Worm (Caenorhabditis elegans) whole organism, young adult: ENCODE data around the gene sri-72.

Source experiments
- C17E4.6 ChIP-seq: fragments of 200-800 bp; sonication (Bioruptor generic); IDR thresholded peaks from 2 replicates; pipeline ENCODE4 v1.3.6; 2022; ENCODE audit warnings: missing genetic modification reagents, missing genetic modification characterization, missing compliant biosample characterization
- F37B4.10 ChIP-seq: fragments of 200-800 bp; sonication (Bioruptor generic); IDR thresholded peaks from 2 replicates; pipeline ENCODE4 v1.3.6; 2022; ENCODE audit warnings: missing genetic modification characterization, missing compliant biosample characterization
- F55B11.4 ChIP-seq: sonication (generic microtip); optimal IDR thresholded peaks from 2 replicates; lab custom pipeline; 2016; ENCODE audit warnings: missing compliant biosample characterization, missing genetic modification characterization, borderline replicate concordance; ENCODE audit not compliant: insufficient read depth
- F57A8.1 ChIP-seq: fragments of 200-800 bp; sonication (Bioruptor generic); optimal IDR thresholded peaks from 2 replicates; lab custom pipeline; 2018; ENCODE audit warnings: mild to moderate bottlenecking, missing genetic modification characterization, moderate library complexity, missing compliant biosample characterization
- K11D2.4 ChIP-seq: fragments of 200-800 bp; sonication (Bioruptor generic); IDR thresholded peaks from 2 replicates; pipeline ENCODE4 v1.3.6; 2022; ENCODE audit warnings: missing genetic modification reagents, missing genetic modification characterization, missing compliant biosample characterization
- Y56A3A.18 ChIP-seq: fragments of 200-800 bp; sonication (Bioruptor generic); IDR thresholded peaks from 2 replicates; pipeline ENCODE4 v1.3.6; 2022; ENCODE audit warnings: missing genetic modification reagents, missing genetic modification characterization, missing compliant biosample characterization
- atf-7 ChIP-seq: sonication (generic microtip); optimal IDR thresholded peaks from 2 replicates; lab custom pipeline; 2017; ENCODE audit warnings: mild to moderate bottlenecking, missing genetic modification characterization, missing compliant biosample characterization
- athp-1 ChIP-seq: sonication (generic microtip); optimal IDR thresholded peaks from 2 replicates; lab custom pipeline; 2017; ENCODE audit warnings: mild to moderate bottlenecking, missing genetic modification characterization, missing compliant biosample characterization
- attf-6 ChIP-seq: fragments of 200-800 bp; sonication (Bioruptor generic); IDR thresholded peaks from 2 replicates; pipeline ENCODE4 v1.3.6; 2022; ENCODE audit warnings: missing genetic modification reagents, missing genetic modification characterization, missing compliant biosample characterization
- bed-2 ChIP-seq: fragments of 200-800 bp; sonication (Bioruptor generic); IDR thresholded peaks from 2 replicates; pipeline ENCODE4 v1.3.6; 2022; ENCODE audit warnings: missing genetic modification reagents, missing genetic modification characterization, missing compliant biosample characterization
- ceh-100 ChIP-seq: fragments of 200-800 bp; sonication (Bioruptor generic); IDR thresholded peaks from 2 replicates; pipeline ENCODE4 v1.3.6; 2022; ENCODE audit warnings: missing genetic modification reagents, missing genetic modification characterization, missing compliant biosample characterization
- ceh-27 ChIP-seq: fragments of 200-800 bp; sonication (Bioruptor generic); optimal IDR thresholded peaks from 2 replicates; lab custom pipeline; 2018; ENCODE audit warnings: mild to moderate bottlenecking, missing genetic modification characterization, moderate library complexity, missing compliant biosample characterization
- ceh-91 ChIP-seq: fragments of 200-800 bp; sonication (Bioruptor generic); IDR thresholded peaks from 2 replicates; pipeline ENCODE4 v1.3.6; 2022; ENCODE audit warnings: missing genetic modification reagents, missing genetic modification characterization, missing compliant biosample characterization
- die-1 ChIP-seq: sonication (generic microtip); optimal IDR thresholded peaks from 2 replicates; lab custom pipeline; 2016; ENCODE audit warnings: missing genotype, mild to moderate bottlenecking, missing genetic modification characterization, missing compliant biosample characterization
- egrh-3 ChIP-seq: fragments of 200-800 bp; sonication (Bioruptor generic); IDR thresholded peaks from 2 replicates; pipeline ENCODE4 v1.3.6; 2022; ENCODE audit warnings: missing genetic modification reagents, missing genetic modification characterization, missing compliant biosample characterization
- hlh-26 ChIP-seq: fragments of 200-800 bp; sonication (Bioruptor generic); conservative IDR thresholded peaks from 2 replicates; pipeline ENCODE4 v1.3.6; 2022; ENCODE audit warnings: missing genetic modification reagents, missing genetic modification characterization, missing compliant biosample characterization
- hmg-20 ChIP-seq: fragments of 200-800 bp; sonication (Bioruptor generic); IDR thresholded peaks from 2 replicates; pipeline ENCODE4 v1.3.6; 2022; ENCODE audit warnings: missing genetic modification reagents, missing genetic modification characterization, missing compliant biosample characterization
- hsf-1 ChIP-seq: fragments of 200-800 bp; sonication (Bioruptor generic); IDR thresholded peaks from 2 replicates; pipeline ENCODE4 v1.3.6; 2022; ENCODE audit warnings: missing genetic modification reagents, missing genetic modification characterization, missing compliant biosample characterization
- lag-1 ChIP-seq: fragments of 200-800 bp; sonication (Bioruptor generic); IDR thresholded peaks from 2 replicates; pipeline ENCODE4 v1.3.6; 2022; ENCODE audit warnings: missing genetic modification reagents, missing genetic modification characterization, missing compliant biosample characterization
- lir-1 ChIP-seq: fragments of 200-800 bp; sonication (Bioruptor generic); conservative IDR thresholded peaks from 2 replicates; pipeline ENCODE4 v1.3.6; 2022; ENCODE audit warnings: missing genetic modification reagents, missing genetic modification characterization, missing compliant biosample characterization
- madf-3 ChIP-seq: fragments of 200-800 bp; sonication (Bioruptor generic); IDR thresholded peaks from 2 replicates; pipeline ENCODE4 v1.3.6; 2022; ENCODE audit warnings: missing genetic modification reagents, missing genetic modification characterization, missing compliant biosample characterization
- mel-28 ChIP-seq: sonication (generic microtip); optimal IDR thresholded peaks from 2 replicates; lab custom pipeline; 2016; ENCODE audit warnings: borderline replicate concordance, mild to moderate bottlenecking, missing genetic modification characterization, missing compliant biosample characterization
- mxl-1 ChIP-seq: sonication (generic microtip); optimal IDR thresholded peaks from 2 replicates; lab custom pipeline; 2016; ENCODE audit warnings: missing genetic modification characterization, missing compliant biosample characterization
- nfyb-1 ChIP-seq: fragments of 200-800 bp; sonication (Bioruptor generic); IDR thresholded peaks from 2 replicates; pipeline ENCODE4 v1.3.6; 2022; ENCODE audit warnings: missing genetic modification reagents, missing genetic modification characterization, missing compliant biosample characterization
- nhr-27 ChIP-seq: fragments of 200-800 bp; sonication (Bioruptor generic); optimal IDR thresholded peaks from 2 replicates; lab custom pipeline; 2018; ENCODE audit warnings: mild to moderate bottlenecking, missing genetic modification characterization, moderate library complexity, missing compliant biosample characterization
- nhr-90 ChIP-seq: sonication (generic microtip); optimal IDR thresholded peaks from 2 replicates; lab custom pipeline; 2016; ENCODE audit warnings: missing genotype, mild to moderate bottlenecking, missing genetic modification characterization, missing compliant biosample characterization
- repo-1 ChIP-seq: sonication (generic microtip); optimal IDR thresholded peaks from 2 replicates; lab custom pipeline; 2017; ENCODE audit warnings: mild to moderate bottlenecking, missing genetic modification characterization, missing compliant biosample characterization
- snpc-1.1 ChIP-seq: sonication (generic microtip); optimal IDR thresholded peaks from 2 replicates; lab custom pipeline; 2017; ENCODE audit warnings: missing genetic modification characterization, mild to moderate bottlenecking, missing compliant biosample characterization, antibody characterized with exemption, moderate library complexity, missing genotype, missing genetic modification reagents; ENCODE audit not compliant: insufficient read depth
- snpc-3.4 ChIP-seq: sonication (generic microtip); optimal IDR thresholded peaks from 2 replicates; lab custom pipeline; 2017; ENCODE audit warnings: missing genetic modification characterization, mild to moderate bottlenecking, missing compliant biosample characterization, antibody characterized with exemption, moderate library complexity, missing genotype, missing genetic modification reagents
- snpc-4 ChIP-seq, 5 experiments: fragments of 150-350 bp in 1 of 5; sonication (generic microtip) in 4 of 5; optimal IDR thresholded peaks; 2 replicates each; lab custom pipeline; 2014 to 2018; ENCODE audit warnings: missing genetic modification characterization in 5 of 5, missing biosample characterization in 3 of 5, antibody characterized with exemption in 2 of 5, mild to moderate bottlenecking in 2 of 5, missing compliant biosample characterization in 2 of 5, missing genotype in 2 of 5, moderate library complexity in 2 of 5, missing genetic modification reagents in 1 of 5
- somi-1 ChIP-seq: fragments of 200-800 bp; sonication (Bioruptor generic); optimal IDR thresholded peaks from 2 replicates; lab custom pipeline; 2018; ENCODE audit warnings: mild to moderate bottlenecking, missing genetic modification characterization, missing compliant biosample characterization
- tlf-1 ChIP-seq: fragments of 200-800 bp; sonication (Bioruptor generic); optimal IDR thresholded peaks from 2 replicates; lab custom pipeline; 2018; ENCODE audit warnings: mild to moderate bottlenecking, missing genetic modification characterization, missing compliant biosample characterization
- unc-62 ChIP-seq: fragments of 150-350 bp; optimal IDR thresholded peaks from 2 replicates; lab custom pipeline; 2014; ENCODE audit warnings: missing biosample characterization, missing genetic modification reagents, missing genetic modification characterization
- zfh-2 ChIP-seq: fragments of 200-800 bp; sonication (Bioruptor generic); conservative IDR thresholded peaks from 2 replicates; pipeline ENCODE4 v1.3.6; 2022; ENCODE audit warnings: missing genetic modification reagents, missing genetic modification characterization, missing compliant biosample characterization
- zim-3 ChIP-seq: sonication (generic microtip); optimal IDR thresholded peaks from 2 replicates; lab custom pipeline; 2017; ENCODE audit warnings: mild to moderate bottlenecking, missing genetic modification characterization, moderate library complexity, missing compliant biosample characterization
- ztf-18 ChIP-seq: sonication (generic microtip); optimal IDR thresholded peaks from 2 replicates; lab custom pipeline; 2016; ENCODE audit warnings: missing genotype, mild to moderate bottlenecking, missing genetic modification characterization, missing compliant biosample characterization
- ztf-22 ChIP-seq: fragments of 200-800 bp; sonication (Bioruptor generic); optimal IDR thresholded peaks from 2 replicates; lab custom pipeline; 2018; ENCODE audit warnings: mild to moderate bottlenecking, missing genetic modification characterization, moderate library complexity, missing compliant biosample characterization
- ztf-28 ChIP-seq: fragments of 200-800 bp; sonication (Bioruptor generic); IDR thresholded peaks from 2 replicates; pipeline ENCODE4 v1.3.6; 2022; ENCODE audit warnings: missing genetic modification reagents, missing genetic modification characterization, missing compliant biosample characterization

sri-72 gene

ce11 chrV:562834-563233, 5.2 kb downstream of the sri-72 start, which contains the start of gene C14C6.2:
TSS of gene C14C6.2 (plus strand) at chrV:563134.
- TF ChIP-seq lag-1 (GFP tag; lab: Robert Waterston, UW) (no peak), ztf-22 (GFP tag; lab: Kevin White, UChicago) (no peak), ceh-91 (GFP tag; lab: Robert Waterston, UW) (no peak), F57A8.1 (GFP tag; lab: Kevin White, UChicago) (no peak), Y56A3A.18 (GFP tag; lab: Robert Waterston, UW) (no peak), somi-1 (no peak), madf-3 (no peak), nhr-90 (tag; lab: Kevin White, UChicago) (no peak), snpc-4 (GFP tag; optimal IDR thresholded peaks at IDR 0.05; lab: Kevin White, UChicago) (no peak), snpc-4 (tag; optimal IDR thresholded peaks at IDR 0.05; lab: Kevin White, UChicago) (no peak), attf-6 (GFP tag; lab: Robert Waterston, UW) (no peak), nhr-27 (no peak), repo-1 (tag; lab: Kevin White, UChicago) (no peak), atf-7 (tag; lab: Kevin White, UChicago) (no peak), hlh-26 (no peak), lir-1 (GFP tag; lab: Robert Waterston, UW) (no peak), F37B4.10 (GFP tag; lab: Robert Waterston, UW) (no peak), bed-2 (GFP tag; lab: Robert Waterston, UW) (no peak), K11D2.4 (GFP tag; lab: Robert Waterston, UW) (no peak), zfh-2 (GFP tag; lab: Robert Waterston, UW) (no peak), mxl-1 (tag; lab: Kevin White, UChicago) (no peak)

ce11 chrV:559940-560339, 8.1 kb downstream of the sri-72 start, which contains the start of gene srx-7:
TSS of gene srx-7 (plus strand) at chrV:560195.
- TF ChIP-seq snpc-4 (GFP tag; optimal IDR thresholded peaks at IDR 0.05; lab: Kevin White, UChicago) (no peak), snpc-4 (tag; optimal IDR thresholded peaks at IDR 0.05; lab: Kevin White, UChicago) (peak in 1 of 4 experiments; percentile 65), tlf-1 (GFP tag; lab: Kevin White, UChicago) (no peak), ztf-22 (GFP tag; lab: Kevin White, UChicago) (no peak), snpc-1.1 (tag; lab: Kevin White, UChicago) (peak; percentile 3), nfyb-1 (no peak), mel-28 (no peak), ceh-91 (GFP tag; lab: Robert Waterston, UW) (no peak)
- TF ChIP-seq, all 124 proteins: peak for 2

ce11 chrV:556055-556454, 11.9 kb downstream of the sri-72 start, which contains the start of gene srx-8:
TSS of gene srx-8 (minus strand) at chrV:556155.
- TF ChIP-seq ceh-27 (GFP tag; lab: Kevin White, UChicago) (no peak), F55B11.4 (tag; lab: Kevin White, UChicago) (no peak), snpc-4 (GFP tag; optimal IDR thresholded peaks at IDR 0.05; lab: Kevin White, UChicago) (no peak), snpc-4 (tag; optimal IDR thresholded peaks at IDR 0.05; lab: Kevin White, UChicago) (no peak), ztf-18 (tag; lab: Kevin White, UChicago) (no peak)

- no peak for TF ChIP-seq ztf-28
- no peak for TF ChIP-seq athp-1
- no peak for TF ChIP-seq C17E4.6
- no peak for TF ChIP-seq snpc-3.4 (tag; lab: Kevin White, UChicago)
- no peak for TF ChIP-seq F37B4.10 (GFP tag; lab: Robert Waterston, UW)
- no peak for TF ChIP-seq hmg-20 (GFP tag; lab: Robert Waterston, UW)
- no peak for TF ChIP-seq ceh-27 (GFP tag; lab: Kevin White, UChicago)
- no peak for TF ChIP-seq zim-3 (tag; lab: Kevin White, UChicago)
- TF ChIP-seq unc-62 (GFP tag; lab: Kevin White, UChicago): no peak
- TF ChIP-seq egrh-3 (GFP tag; lab: Robert Waterston, UW): no peak
- no peak for TF ChIP-seq snpc-1.1 (tag; lab: Kevin White, UChicago)
- no peak for TF ChIP-seq hsf-1 (GFP tag; lab: Robert Waterston, UW)
- TF ChIP-seq ceh-100 (GFP tag; lab: Robert Waterston, UW): no peak
- TF ChIP-seq die-1: no peak
These were observed 14.9 kb downstream of the sri-72 start, which contains the start of gene C14C6.8 for ce11 chrV:553067-553466. TSS of gene C14C6.8 (minus strand) at chrV:553167.
